Worm (Caenorhabditis elegans) whole organism, midembryonic: ENCODE measurements around the gene acr-10.

Experiments
- T22C8.4 ChIP-seq: fragments of 200-800 bp; sonication (Bioruptor generic); IDR thresholded peaks from 2 replicates; pipeline ENCODE4 v1.3.6; 2022; ENCODE audit warnings: missing genetic modification characterization, missing compliant biosample characterization
- cog-1 ChIP-seq: sonication (generic microtip); optimal IDR thresholded peaks from 2 replicates; lab custom pipeline; 2016; ENCODE audit warnings: missing genetic modification characterization, missing compliant biosample characterization
- flt-1 ChIP-seq: fragments of 200-800 bp; sonication (Bioruptor generic); IDR thresholded peaks from 2 replicates; pipeline ENCODE4 v1.3.6; 2022; ENCODE audit warnings: missing genetic modification characterization, missing compliant biosample characterization
- klf-2 ChIP-seq: fragments of 200-800 bp; sonication (Bioruptor generic); conservative IDR thresholded peaks from 2 replicates; pipeline ENCODE4 v1.3.6; 2022; ENCODE audit warnings: missing genetic modification reagents, missing genetic modification characterization, missing compliant biosample characterization
- med-1 ChIP-seq: sonication (generic microtip); optimal IDR thresholded peaks from 2 replicates; lab custom pipeline; 2017; ENCODE audit warnings: missing genetic modification characterization, mild to moderate bottlenecking, missing compliant biosample characterization, antibody characterized with exemption, missing genetic modification reagents; ENCODE audit not compliant: insufficient read depth
- ref-1 ChIP-seq: fragments of 200-800 bp; sonication (Bioruptor generic); conservative IDR thresholded peaks from 2 replicates; pipeline ENCODE4 v1.3.6; 2022; ENCODE audit warnings: missing genetic modification reagents, missing genetic modification characterization, missing compliant biosample characterization
- tab-1 ChIP-seq: fragments of 200-800 bp; sonication (Bioruptor generic); IDR thresholded peaks from 2 replicates; pipeline ENCODE4 v1.3.6; 2022; ENCODE audit warnings: missing genetic modification characterization, missing compliant biosample characterization
- ztf-23 ChIP-seq: fragments of 200-800 bp; sonication (Bioruptor generic); IDR thresholded peaks from 2 replicates; pipeline ENCODE4 v1.3.6; 2022; ENCODE audit warnings: missing genetic modification reagents, missing genetic modification characterization, missing compliant biosample characterization
- ztf-29 ChIP-seq: fragments of 200-800 bp; sonication (Bioruptor generic); IDR thresholded peaks from 2 replicates; pipeline ENCODE4 v1.3.6; 2022; ENCODE audit warnings: missing genetic modification reagents, missing genetic modification characterization, missing compliant biosample characterization

DNA sequence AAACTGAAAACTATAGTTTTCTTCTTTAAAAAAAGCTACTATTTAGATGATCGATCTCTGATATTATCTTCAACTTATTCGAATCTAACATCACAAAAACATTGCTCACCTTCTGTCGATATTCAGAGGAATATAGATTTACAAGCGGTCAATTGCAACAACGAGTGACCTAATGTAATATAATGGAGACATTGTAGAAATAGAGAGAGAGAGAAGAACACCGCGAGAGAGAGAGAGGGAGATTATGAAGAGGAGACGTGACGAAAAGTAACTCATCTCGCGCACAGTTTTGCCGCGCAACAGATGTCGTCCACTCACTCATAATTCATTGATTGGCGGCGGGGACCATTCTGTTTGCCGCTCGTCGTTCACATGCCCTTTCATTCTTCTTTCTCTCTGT is 11.7 kb upstream of the acr-10 start:
- TF ChIP-seq flt-1 (GFP tag; lab: Robert Waterston, UW) (no peak), ref-1 (GFP tag; lab: Robert Waterston, UW) (no peak), klf-2 (no peak), tab-1 (GFP tag; lab: Robert Waterston, UW) (no peak), cog-1 (tag; lab: Kevin White, UChicago) (no peak), med-1 (GFP tag; lab: Kevin White, UChicago) (no peak), ztf-23 (GFP tag; lab: Robert Waterston, UW) (no peak), ztf-29 (GFP tag; lab: Robert Waterston, UW) (no peak), T22C8.4 (GFP tag; lab: Robert Waterston, UW) (no peak)
